Worm (Caenorhabditis elegans) whole organism, young adult: ENCODE results near the gene ZK822.1.

Experiments
- B0035.1 ChIP-seq: sonication (generic microtip); optimal IDR thresholded peaks from 2 replicates; lab custom pipeline; 2016; ENCODE audit warnings: missing genetic modification characterization, mild to moderate bottlenecking, missing compliant biosample characterization, missing genotype, missing genetic modification reagents
- B0261.1 ChIP-seq: sonication (generic microtip); optimal IDR thresholded peaks from 2 replicates; lab custom pipeline; 2016; ENCODE audit warnings: mild to moderate bottlenecking, missing genetic modification characterization, moderate library complexity, missing compliant biosample characterization
- C06A6.2 ChIP-seq: fragments of 200-800 bp; sonication (Bioruptor generic); conservative IDR thresholded peaks from 2 replicates; pipeline ENCODE4 v1.3.6; 2022; ENCODE audit warnings: missing genetic modification characterization, missing compliant biosample characterization
- D2030.7 ChIP-seq: fragments of 200-800 bp; sonication (Bioruptor generic); IDR thresholded peaks from 2 replicates; pipeline ENCODE4 v1.3.6; 2022; ENCODE audit warnings: missing genetic modification reagents, missing genetic modification characterization, missing compliant biosample characterization
- F23B12.7 ChIP-seq: sonication (generic microtip); optimal IDR thresholded peaks from 2 replicates; lab custom pipeline; 2017; ENCODE audit warnings: missing genetic modification characterization, mild to moderate bottlenecking, missing compliant biosample characterization, antibody characterized with exemption, moderate library complexity; ENCODE audit not compliant: insufficient read depth
- F49E8.2 ChIP-seq: sonication (generic microtip); optimal IDR thresholded peaks from 3 replicates; lab custom pipeline; 2017; ENCODE audit warnings: missing genetic modification characterization, mild to moderate bottlenecking, missing compliant biosample characterization, antibody characterized with exemption, moderate library complexity; ENCODE audit not compliant: insufficient read depth
- F55B11.4 ChIP-seq: sonication (generic microtip); optimal IDR thresholded peaks from 2 replicates; lab custom pipeline; 2016; ENCODE audit warnings: missing compliant biosample characterization, missing genetic modification characterization, borderline replicate concordance; ENCODE audit not compliant: insufficient read depth
- F57A8.1 ChIP-seq: fragments of 200-800 bp; sonication (Bioruptor generic); optimal IDR thresholded peaks from 2 replicates; lab custom pipeline; 2018; ENCODE audit warnings: mild to moderate bottlenecking, missing genetic modification characterization, moderate library complexity, missing compliant biosample characterization
- F57C9.4 ChIP-seq: sonication (generic microtip); optimal IDR thresholded peaks from 2 replicates; lab custom pipeline; 2017; ENCODE audit warnings: mild to moderate bottlenecking, missing genetic modification characterization, missing compliant biosample characterization
- K11D2.4 ChIP-seq: fragments of 200-800 bp; sonication (Bioruptor generic); IDR thresholded peaks from 2 replicates; pipeline ENCODE4 v1.3.6; 2022; ENCODE audit warnings: missing genetic modification reagents, missing genetic modification characterization, missing compliant biosample characterization
- K12H6.12 ChIP-seq: fragments of 200-800 bp; sonication (Bioruptor generic); optimal IDR thresholded peaks from 2 replicates; lab custom pipeline; 2018; ENCODE audit warnings: mild to moderate bottlenecking, missing genetic modification characterization, missing compliant biosample characterization
- T07F8.4 ChIP-seq: sonication (generic microtip); optimal IDR thresholded peaks from 2 replicates; lab custom pipeline; 2016; ENCODE audit warnings: mild to moderate bottlenecking, missing genetic modification characterization, moderate library complexity, missing compliant biosample characterization
- T26A5.8 ChIP-seq: sonication (generic microtip); optimal IDR thresholded peaks from 2 replicates; lab custom pipeline; 2016; ENCODE audit warnings: missing genetic modification characterization, missing compliant biosample characterization
- atf-7 ChIP-seq: sonication (generic microtip); optimal IDR thresholded peaks from 2 replicates; lab custom pipeline; 2017; ENCODE audit warnings: mild to moderate bottlenecking, missing genetic modification characterization, missing compliant biosample characterization
- athp-1 ChIP-seq: sonication (generic microtip); optimal IDR thresholded peaks from 2 replicates; lab custom pipeline; 2017; ENCODE audit warnings: mild to moderate bottlenecking, missing genetic modification characterization, missing compliant biosample characterization
- attf-3 ChIP-seq: fragments of 200-800 bp; sonication (Bioruptor generic); conservative IDR thresholded peaks from 2 replicates; pipeline ENCODE4 v1.3.6; 2022; ENCODE audit warnings: missing genetic modification reagents, missing genetic modification characterization, missing compliant biosample characterization
- attf-6 ChIP-seq: fragments of 200-800 bp; sonication (Bioruptor generic); IDR thresholded peaks from 2 replicates; pipeline ENCODE4 v1.3.6; 2022; ENCODE audit warnings: missing genetic modification reagents, missing genetic modification characterization, missing compliant biosample characterization
- bed-1 ChIP-seq: fragments of 200-800 bp; sonication (Bioruptor generic); IDR thresholded peaks from 2 replicates; pipeline ENCODE4 v1.3.6; 2022; ENCODE audit warnings: missing genetic modification reagents, missing genetic modification characterization, missing compliant biosample characterization
- ccch-3 ChIP-seq: fragments of 200-800 bp; sonication (Bioruptor generic); optimal IDR thresholded peaks from 2 replicates; lab custom pipeline; 2018; ENCODE audit warnings: mild to moderate bottlenecking, missing genetic modification characterization, missing compliant biosample characterization
- cebp-2 ChIP-seq: fragments of 200-800 bp; sonication (Bioruptor generic); IDR thresholded peaks from 2 replicates; pipeline ENCODE4 v1.3.6; 2022; ENCODE audit warnings: missing genetic modification characterization, missing compliant biosample characterization
- ceh-100 ChIP-seq: fragments of 200-800 bp; sonication (Bioruptor generic); IDR thresholded peaks from 2 replicates; pipeline ENCODE4 v1.3.6; 2022; ENCODE audit warnings: missing genetic modification reagents, missing genetic modification characterization, missing compliant biosample characterization
- ceh-40 ChIP-seq: fragments of 200-800 bp; sonication (Bioruptor generic); IDR thresholded peaks from 2 replicates; pipeline ENCODE4 v1.3.6; 2022; ENCODE audit warnings: missing genetic modification characterization, missing compliant biosample characterization
- ceh-58 ChIP-seq: fragments of 200-800 bp; sonication (Bioruptor generic); IDR thresholded peaks from 2 replicates; pipeline ENCODE4 v1.3.6; 2022; ENCODE audit warnings: missing genetic modification characterization, missing compliant biosample characterization
- die-1 ChIP-seq: sonication (generic microtip); optimal IDR thresholded peaks from 2 replicates; lab custom pipeline; 2016; ENCODE audit warnings: missing genotype, mild to moderate bottlenecking, missing genetic modification characterization, missing compliant biosample characterization
- egl-18 ChIP-seq: fragments of 200-800 bp; sonication (Bioruptor generic); IDR thresholded peaks from 2 replicates; pipeline ENCODE4 v1.3.6; 2022; ENCODE audit warnings: missing genetic modification reagents, missing genetic modification characterization, missing compliant biosample characterization
- gei-17 ChIP-seq: fragments of 200-800 bp; sonication (Bioruptor generic); optimal IDR thresholded peaks from 2 replicates; lab custom pipeline; 2018; ENCODE audit warnings: mild to moderate bottlenecking, missing genetic modification characterization, missing compliant biosample characterization
- hlh-26 ChIP-seq: fragments of 200-800 bp; sonication (Bioruptor generic); conservative IDR thresholded peaks from 2 replicates; pipeline ENCODE4 v1.3.6; 2022; ENCODE audit warnings: missing genetic modification reagents, missing genetic modification characterization, missing compliant biosample characterization
- hmg-20 ChIP-seq: fragments of 200-800 bp; sonication (Bioruptor generic); IDR thresholded peaks from 2 replicates; pipeline ENCODE4 v1.3.6; 2022; ENCODE audit warnings: missing genetic modification reagents, missing genetic modification characterization, missing compliant biosample characterization
- hrde-1 ChIP-seq: sonication (generic microtip); optimal IDR thresholded peaks from 2 replicates; lab custom pipeline; 2016; ENCODE audit warnings: missing genetic modification characterization, mild to moderate bottlenecking, missing compliant biosample characterization, moderate library complexity, missing genotype, missing genetic modification reagents, borderline replicate concordance
- lag-1 ChIP-seq: fragments of 200-800 bp; sonication (Bioruptor generic); IDR thresholded peaks from 2 replicates; pipeline ENCODE4 v1.3.6; 2022; ENCODE audit warnings: missing genetic modification reagents, missing genetic modification characterization, missing compliant biosample characterization
- lin-26 ChIP-seq: fragments of 200-800 bp; sonication (Bioruptor generic); IDR thresholded peaks from 2 replicates; pipeline ENCODE4 v1.3.6; 2022; ENCODE audit warnings: missing genetic modification reagents, missing genetic modification characterization, missing compliant biosample characterization
- lsl-1 ChIP-seq: fragments of 200-800 bp; sonication (Bioruptor generic); optimal IDR thresholded peaks from 2 replicates; lab custom pipeline; 2018; ENCODE audit warnings: mild to moderate bottlenecking, missing genetic modification characterization, moderate library complexity, missing compliant biosample characterization
- mes-4 ChIP-seq: sonication (generic microtip); optimal IDR thresholded peaks from 2 replicates; lab custom pipeline; 2016; ENCODE audit warnings: missing genotype, missing genetic modification characterization, missing compliant biosample characterization
- mxl-1 ChIP-seq: sonication (generic microtip); optimal IDR thresholded peaks from 2 replicates; lab custom pipeline; 2016; ENCODE audit warnings: missing genetic modification characterization, missing compliant biosample characterization
- nfya-1 ChIP-seq: sonication (generic microtip); optimal IDR thresholded peaks from 2 replicates; lab custom pipeline; 2017; ENCODE audit warnings: antibody characterized with exemption, missing compliant biosample characterization, missing genetic modification characterization, borderline replicate concordance; ENCODE audit not compliant: insufficient read depth
- nhr-27 ChIP-seq: fragments of 200-800 bp; sonication (Bioruptor generic); optimal IDR thresholded peaks from 2 replicates; lab custom pipeline; 2018; ENCODE audit warnings: mild to moderate bottlenecking, missing genetic modification characterization, moderate library complexity, missing compliant biosample characterization
- rcor-1 ChIP-seq: fragments of 200-800 bp; sonication (Bioruptor generic); IDR thresholded peaks from 2 replicates; pipeline ENCODE4 v1.3.6; 2022; ENCODE audit warnings: missing genetic modification reagents, missing genetic modification characterization, missing compliant biosample characterization
- rec-8 ChIP-seq, 2 experiments: sonication (generic microtip); optimal IDR thresholded peaks; 2 replicates each; lab custom pipeline; 2016; ENCODE audit warnings: mild to moderate bottlenecking in 2 of 2, missing genetic modification characterization in 2 of 2, missing genetic modification reagents in 2 of 2, missing genotype in 2 of 2, missing biosample characterization in 1 of 2, missing compliant biosample characterization in 1 of 2, moderate library complexity in 1 of 2
- rpc-1 ChIP-seq, 2 experiments: fragments of 150-350 bp in 1 of 2; sonication (generic microtip) in 1 of 2; optimal IDR thresholded peaks; 2 replicates each; lab custom pipeline; 2014 to 2018; ENCODE audit warnings: missing biosample characterization in 1 of 2, missing genetic modification characterization in 1 of 2, missing genetic modification reagents in 1 of 2, missing genotype in 1 of 2
- snpc-3.4 ChIP-seq: sonication (generic microtip); optimal IDR thresholded peaks from 2 replicates; lab custom pipeline; 2017; ENCODE audit warnings: missing genetic modification characterization, mild to moderate bottlenecking, missing compliant biosample characterization, antibody characterized with exemption, moderate library complexity, missing genotype, missing genetic modification reagents
- snpc-4 ChIP-seq, 5 experiments: fragments of 150-350 bp in 1 of 5; sonication (generic microtip) in 4 of 5; optimal IDR thresholded peaks; 2 replicates each; lab custom pipeline; 2014 to 2018; ENCODE audit warnings: missing genetic modification characterization in 5 of 5, missing biosample characterization in 3 of 5, antibody characterized with exemption in 2 of 5, mild to moderate bottlenecking in 2 of 5, missing compliant biosample characterization in 2 of 5, missing genotype in 2 of 5, moderate library complexity in 2 of 5, missing genetic modification reagents in 1 of 5
- unc-130 ChIP-seq: sonication (generic microtip); optimal IDR thresholded peaks from 2 replicates; lab custom pipeline; 2016; ENCODE audit warnings: missing genetic modification reagents, missing genetic modification characterization, missing compliant biosample characterization
- unc-62 ChIP-seq: fragments of 150-350 bp; optimal IDR thresholded peaks from 2 replicates; lab custom pipeline; 2014; ENCODE audit warnings: missing biosample characterization, missing genetic modification reagents, missing genetic modification characterization
- ztf-18 ChIP-seq: sonication (generic microtip); optimal IDR thresholded peaks from 2 replicates; lab custom pipeline; 2016; ENCODE audit warnings: missing genotype, mild to moderate bottlenecking, missing genetic modification characterization, missing compliant biosample characterization
- ztf-3 ChIP-seq: fragments of 200-800 bp; sonication (Bioruptor generic); optimal IDR thresholded peaks from 2 replicates; lab custom pipeline; 2018; ENCODE audit warnings: mild to moderate bottlenecking, missing genetic modification characterization, missing compliant biosample characterization

The ZK822.1 gene

ce11 chrIV:11956387-11956786 is 34.5 kb upstream of the ZK822.1 start (continued):
- no peak for TF ChIP-seq ceh-58
- TF ChIP-seq hrde-1 (tag; lab: Kevin White, UChicago), result no peak

ce11 chrIV:11955592-11955991 is 33.7 kb upstream of the ZK822.1 start:
- TF ChIP-seq lsl-1, result no peak
- no peak for TF ChIP-seq bed-1 (GFP tag; lab: Robert Waterston, UW)
- no peak for TF ChIP-seq hlh-26 (GFP tag; lab: Robert Waterston, UW)
- TF ChIP-seq hrde-1 (tag; lab: Kevin White, UChicago), result peak; percentile 16
- no peak for TF ChIP-seq lin-26
- no peak for TF ChIP-seq unc-130 (GFP tag; lab: Kevin White, UChicago)
- no peak for TF ChIP-seq ztf-3 (GFP tag; lab: Kevin White, UChicago)
- TF ChIP-seq gei-17, result no peak
- no peak for TF ChIP-seq nfya-1
- TF ChIP-seq rec-8 (tag; optimal IDR thresholded peaks at IDR 0.05; lab: Kevin White, UChicago), result no peak
- TF ChIP-seq athp-1 (tag; lab: Kevin White, UChicago), result peak; percentile 19
- TF ChIP-seq T26A5.8, result peak; percentile 23
- no peak for TF ChIP-seq F57C9.4 (tag; lab: Kevin White, UChicago)
- no peak for TF ChIP-seq ceh-100
- TF ChIP-seq mxl-1 (tag; lab: Kevin White, UChicago), result no peak
- no peak for TF ChIP-seq cebp-2 (GFP tag; lab: Robert Waterston, UW)
- TF ChIP-seq mes-4, result no peak
- no peak for TF ChIP-seq nhr-27 (tag; lab: Kevin White, UChicago)
- no peak for TF ChIP-seq F57A8.1 (GFP tag; lab: Kevin White, UChicago)
- no peak for TF ChIP-seq B0035.1
- TF ChIP-seq B0261.1, result no peak
- 0 out of 2 replicates have a peak, but pooled peaks have one; percentile 20 for TF ChIP-seq D2030.7
- peak; percentile 92 for TF ChIP-seq atf-7 (tag; lab: Kevin White, UChicago)
- TF ChIP-seq ceh-40, result 0 out of 2 replicates have a peak, but pooled peaks have one; percentile 15
- TF ChIP-seq attf-3 (GFP tag; lab: Robert Waterston, UW), result no peak
- TF ChIP-seq attf-6 (GFP tag; lab: Robert Waterston, UW), result peak; percentile 51; the same call in 1 of the 2 replicates
- 0 out of 2 replicates have a peak, but pooled peaks have one; percentile 22 for TF ChIP-seq K11D2.4 (GFP tag; lab: Robert Waterston, UW)
- no peak; the same call in 1 of the 2 replicates for TF ChIP-seq hmg-20
- peak; percentile 28 for TF ChIP-seq die-1 (tag; lab: Kevin White, UChicago)
- peak; percentile 63; the same call in 1 of the 2 replicates for TF ChIP-seq C06A6.2
- no peak for TF ChIP-seq unc-62 (GFP tag; lab: Kevin White, UChicago)
- TF ChIP-seq F23B12.7, result peak; percentile 8
- TF ChIP-seq F49E8.2 (tag; lab: Kevin White, UChicago), result peak; percentile 41
- TF ChIP-seq egl-18 (GFP tag; lab: Robert Waterston, UW), result no peak
- TF ChIP-seq rcor-1, result 0 out of 2 replicates have a peak, but pooled peaks have one; percentile 16
- no peak for TF ChIP-seq lag-1 (GFP tag; lab: Robert Waterston, UW)
- TF ChIP-seq rpc-1 (optimal IDR thresholded peaks at IDR 0.05; lab: Kevin White, UChicago), result no peak
- no peak for TF ChIP-seq rpc-1 (tag; optimal IDR thresholded peaks at IDR 0.05; lab: Kevin White, UChicago)
- TF ChIP-seq snpc-3.4 (tag; lab: Kevin White, UChicago), result peak; percentile 1
- TF ChIP-seq ztf-18, result peak; percentile 26
- no peak for TF ChIP-seq F55B11.4
- no peak for TF ChIP-seq snpc-4 (GFP tag; optimal IDR thresholded peaks at IDR 0.05; lab: Kevin White, UChicago)
- peak in 1 of 4 experiments; percentile 34 for TF ChIP-seq snpc-4 (tag; optimal IDR thresholded peaks at IDR 0.05; lab: Kevin White, UChicago)
- no peak for TF ChIP-seq ccch-3
- no peak for TF ChIP-seq T07F8.4 (tag; lab: Kevin White, UChicago)
- no peak for TF ChIP-seq K12H6.12 (tag; lab: Kevin White, UChicago)
